Worm (Caenorhabditis elegans) whole organism, L2 larva: Measurements from ENCODE around the gene mks-3.
A peak's percentile ranks its signal among the peaks of the same experiment; 100 is the strongest.

ENCODE experiments used
- C34F6.9 ChIP-seq: fragments of 150-350 bp; optimal IDR thresholded peaks from 2 replicates; lab custom pipeline; 2014; ENCODE audit warnings: missing biosample characterization, missing genetic modification characterization
- F13H6.1 ChIP-seq: sonication (generic microtip); optimal IDR thresholded peaks from 2 replicates; lab custom pipeline; 2016; ENCODE audit warnings: missing genetic modification characterization, missing compliant biosample characterization
- R02D3.7 ChIP-seq: fragments of 150-350 bp; optimal IDR thresholded peaks from 2 replicates; lab custom pipeline; 2014; ENCODE audit warnings: missing biosample characterization, missing genetic modification characterization
- Y55F3AM.14 ChIP-seq: fragments of 200-800 bp; sonication (Bioruptor generic); optimal IDR thresholded peaks from 2 replicates; lab custom pipeline; 2018; ENCODE audit warnings: mild to moderate bottlenecking, missing genetic modification characterization, missing compliant biosample characterization
- alr-1 ChIP-seq: fragments of 150-350 bp; optimal IDR thresholded peaks from 2 replicates; lab custom pipeline; 2014; ENCODE audit warnings: missing biosample characterization, missing genetic modification characterization
- aly-2 ChIP-seq: fragments of 150-350 bp; optimal IDR thresholded peaks from 2 replicates; lab custom pipeline; 2014; ENCODE audit warnings: missing biosample characterization, missing genetic modification characterization
- ama-1 ChIP-seq: fragments of 150-350 bp; optimal IDR thresholded peaks from 2 replicates; lab custom pipeline; 2018; ENCODE audit warnings: inconsistent platforms
- blmp-1 ChIP-seq: sonication (generic microtip); optimal IDR thresholded peaks from 2 replicates; lab custom pipeline; 2017; ENCODE audit warnings: missing genetic modification characterization, mild to moderate bottlenecking, missing compliant biosample characterization, antibody characterized with exemption, moderate library complexity; ENCODE audit not compliant: insufficient read depth
- ceh-16 ChIP-seq: fragments of 150-350 bp; optimal IDR thresholded peaks from 2 replicates; lab custom pipeline; 2014; ENCODE audit warnings: missing biosample characterization, missing genetic modification characterization
- ceh-82 ChIP-seq: fragments of 150-350 bp; optimal IDR thresholded peaks from 2 replicates; lab custom pipeline; 2014; ENCODE audit warnings: missing biosample characterization, missing genetic modification characterization
- crh-2 ChIP-seq: sonication (generic microtip); optimal IDR thresholded peaks from 2 replicates; lab custom pipeline; 2017; ENCODE audit warnings: missing biosample characterization, missing genetic modification characterization
- dmd-4 ChIP-seq: sonication (generic microtip); optimal IDR thresholded peaks from 2 replicates; lab custom pipeline; 2017; ENCODE audit warnings: missing biosample characterization, missing genetic modification characterization
- egl-27 ChIP-seq: sonication (generic microtip); optimal IDR thresholded peaks from 3 replicates; lab custom pipeline; 2017; ENCODE audit warnings: missing biosample characterization, missing genetic modification reagents, missing genetic modification characterization
- elt-1 ChIP-seq: fragments of 150-350 bp; optimal IDR thresholded peaks from 2 replicates; lab custom pipeline; 2014; ENCODE audit warnings: missing biosample characterization, missing genetic modification characterization
- elt-3 ChIP-seq: sonication (generic microtip); optimal IDR thresholded peaks from 2 replicates; lab custom pipeline; 2017; ENCODE audit warnings: missing biosample characterization, missing genetic modification characterization
- fos-1 ChIP-seq: fragments of 150-350 bp; optimal IDR thresholded peaks from 2 replicates; lab custom pipeline; 2014; ENCODE audit warnings: missing biosample characterization, missing genetic modification characterization
- gmeb-1 ChIP-seq: fragments of 150-350 bp; optimal IDR thresholded peaks from 2 replicates; lab custom pipeline; 2014; ENCODE audit warnings: missing biosample characterization, missing genetic modification characterization
- lin-11 ChIP-seq: fragments of 150-350 bp; sonication (generic microtip); optimal IDR thresholded peaks from 2 replicates; lab custom pipeline; 2014; ENCODE audit warnings: missing biosample characterization, missing genetic modification characterization, inconsistent platforms, mixed read lengths
- lin-13 ChIP-seq: fragments of 150-350 bp; optimal IDR thresholded peaks from 2 replicates; lab custom pipeline; 2014; ENCODE audit warnings: missing biosample characterization, missing genetic modification reagents, missing genetic modification characterization
- lin-39 ChIP-seq: fragments of 150-350 bp; optimal IDR thresholded peaks from 2 replicates; lab custom pipeline; 2014; ENCODE audit warnings: missing biosample characterization, missing genetic modification reagents, missing genetic modification characterization
- mbf-1 ChIP-seq: sonication (generic microtip); optimal IDR thresholded peaks from 2 replicates; lab custom pipeline; 2017; ENCODE audit warnings: missing biosample characterization, missing genetic modification characterization
- mdl-1 ChIP-seq, 2 experiments: fragments of 150-350 bp in 1 of 2; sonication (generic microtip) in 1 of 2; optimal IDR thresholded peaks; 2 replicates each; lab custom pipeline; 2017; ENCODE audit warnings: missing biosample characterization in 2 of 2, missing genetic modification characterization in 2 of 2
- nhr-11 ChIP-seq: fragments of 150-350 bp; optimal IDR thresholded peaks from 2 replicates; lab custom pipeline; 2014; ENCODE audit warnings: missing biosample characterization, missing genetic modification characterization
- nhr-12 ChIP-seq: fragments of 150-350 bp; optimal IDR thresholded peaks from 2 replicates; lab custom pipeline; 2014; ENCODE audit warnings: missing biosample characterization, missing genetic modification characterization
- nhr-129 ChIP-seq: fragments of 150-350 bp; optimal IDR thresholded peaks from 2 replicates; lab custom pipeline; 2014; ENCODE audit warnings: missing biosample characterization, missing genetic modification characterization
- nhr-21 ChIP-seq: fragments of 150-350 bp; optimal IDR thresholded peaks from 2 replicates; lab custom pipeline; 2014; ENCODE audit warnings: missing biosample characterization, missing genetic modification characterization
- nhr-23 ChIP-seq: fragments of 150-350 bp; optimal IDR thresholded peaks from 2 replicates; lab custom pipeline; 2014; ENCODE audit warnings: missing biosample characterization, missing genetic modification reagents, missing genetic modification characterization
- nhr-237 ChIP-seq: fragments of 150-350 bp; optimal IDR thresholded peaks from 2 replicates; lab custom pipeline; 2014; ENCODE audit warnings: missing biosample characterization, missing genetic modification characterization
- nhr-25 ChIP-seq: fragments of 150-350 bp; sonication (generic microtip); optimal IDR thresholded peaks from 3 replicates; lab custom pipeline; 2014; ENCODE audit warnings: missing biosample characterization, missing genetic modification characterization
- nhr-6 ChIP-seq: fragments of 150-350 bp; optimal IDR thresholded peaks from 2 replicates; lab custom pipeline; 2014; ENCODE audit warnings: missing biosample characterization, missing genetic modification characterization
- nhr-77 ChIP-seq: fragments of 150-350 bp; optimal IDR thresholded peaks from 2 replicates; lab custom pipeline; 2014; ENCODE audit warnings: missing biosample characterization, missing genetic modification characterization
- peb-1 ChIP-seq: fragments of 150-350 bp; optimal IDR thresholded peaks from 2 replicates; lab custom pipeline; 2014; ENCODE audit warnings: missing biosample characterization, missing genetic modification characterization
- sem-4 ChIP-seq: fragments of 150-350 bp; optimal IDR thresholded peaks from 2 replicates; lab custom pipeline; 2014; ENCODE audit warnings: missing biosample characterization, missing genetic modification reagents, missing genetic modification characterization
- sma-3 ChIP-seq: sonication (generic microtip); optimal IDR thresholded peaks from 2 replicates; lab custom pipeline; 2016; ENCODE audit warnings: missing genetic modification reagents, missing genetic modification characterization, missing compliant biosample characterization
- sma-9 ChIP-seq, 2 experiments: fragments of 150-350 bp in 1 of 2; sonication (generic microtip) in 1 of 2; optimal IDR thresholded peaks; 2 replicates each; lab custom pipeline; 2014 to 2016; ENCODE audit warnings: missing genetic modification characterization in 2 of 2, mild to moderate bottlenecking in 1 of 2, missing biosample characterization in 1 of 2, missing compliant biosample characterization in 1 of 2, missing genetic modification reagents in 1 of 2, moderate library complexity in 1 of 2
- snpc-4 ChIP-seq: fragments of 150-350 bp; optimal IDR thresholded peaks from 2 replicates; lab custom pipeline; 2014; ENCODE audit warnings: missing biosample characterization, missing genetic modification characterization
- unc-39 ChIP-seq: fragments of 150-350 bp; optimal IDR thresholded peaks from 2 replicates; lab custom pipeline; 2014; ENCODE audit warnings: missing biosample characterization, missing genetic modification characterization
- unc-55 ChIP-seq: fragments of 150-350 bp; sonication (generic microtip); optimal IDR thresholded peaks from 3 replicates; lab custom pipeline; 2014; ENCODE audit warnings: missing biosample characterization, missing genetic modification reagents, missing genetic modification characterization
- unc-62 ChIP-seq: fragments of 150-350 bp; optimal IDR thresholded peaks from 2 replicates; lab custom pipeline; 2014; ENCODE audit warnings: missing biosample characterization, missing genetic modification reagents, missing genetic modification characterization
- zag-1 ChIP-seq: fragments of 150-350 bp; optimal IDR thresholded peaks from 2 replicates; lab custom pipeline; 2014; ENCODE audit warnings: missing biosample characterization, missing genetic modification characterization
- ztf-1 ChIP-seq: fragments of 200-800 bp; sonication (Bioruptor generic); conservative IDR thresholded peaks from 2 replicates; pipeline ENCODE4 v1.3.6; 2022; ENCODE audit warnings: missing genetic modification characterization, missing compliant biosample characterization
- ztf-11 ChIP-seq: sonication (generic microtip); optimal IDR thresholded peaks from 2 replicates; lab custom pipeline; 2017; ENCODE audit warnings: missing biosample characterization, missing genetic modification characterization
- ztf-4 ChIP-seq: fragments of 150-350 bp; optimal IDR thresholded peaks from 2 replicates; lab custom pipeline; 2014; ENCODE audit warnings: missing biosample characterization, missing genetic modification characterization

Gene mks-3

ce11 chrII:7545364-7545763, 38.1 kb downstream of the mks-3 start:
- TF ChIP-seq zag-1 (tag; lab: Kevin White, UChicago) (no peak), nhr-21 (tag; lab: Kevin White, UChicago) (peak; percentile 74), ama-1 (lab: Kevin White, UChicago) (peak; percentile 74), unc-55 (GFP tag; lab: Kevin White, UChicago) (peak; percentile 35), blmp-1 (tag; lab: Kevin White, UChicago) (peak; percentile 5), F13H6.1 (tag; lab: Kevin White, UChicago) (no peak), fos-1 (tag; lab: Kevin White, UChicago) (peak; percentile 7), nhr-25 (no peak)
- TF ChIP-seq, all 48 proteins: peak for 5

- TF ChIP-seq crh-2 (no peak), nhr-25 (no peak), ztf-4 (no peak), unc-62 (GFP tag; lab: Kevin White, UChicago) (no peak), nhr-129 (no peak), mdl-1 (tag; optimal IDR thresholded peaks at IDR 0.05; lab: Kevin White, UChicago) (no peak), unc-55 (GFP tag; lab: Kevin White, UChicago) (no peak), R02D3.7 (no peak)
Measured at ce11 chrII:7544782-7545181, 38.7 kb downstream of the mks-3 start.

- TF ChIP-seq sem-4 (tag; lab: Kevin White, UChicago): no peak
- no peak for TF ChIP-seq lin-39 (tag; lab: Kevin White, UChicago)
- TF ChIP-seq crh-2: no peak
- no peak for TF ChIP-seq nhr-77
- no peak for TF ChIP-seq sma-3 (GFP tag; lab: Kevin White, UChicago)
- TF ChIP-seq sma-9 (GFP tag; optimal IDR thresholded peaks at IDR 0.05; lab: Kevin White, UChicago): no peak
- no peak for TF ChIP-seq sma-9 (tag; optimal IDR thresholded peaks at IDR 0.05; lab: Kevin White, UChicago)
- no peak for TF ChIP-seq nhr-129
Measured at ce11 chrII:7543808-7544207, 39.6 kb downstream of the mks-3 start, which contains the start of gene rol-8. TSS of gene rol-8 (plus strand) at chrII:7544108.

ce11 chrII:7542952-7543351, 40.5 kb downstream of the mks-3 start:
- TF ChIP-seq lin-13 (GFP tag; lab: Kevin White, UChicago): no peak
- TF ChIP-seq ztf-1: no peak
- no peak for TF ChIP-seq mdl-1 (tag; optimal IDR thresholded peaks at IDR 0.05; lab: Kevin White, UChicago)
- TF ChIP-seq mbf-1 (tag; lab: Kevin White, UChicago): no peak
- TF ChIP-seq nhr-237 (tag; lab: Kevin White, UChicago): no peak
- no peak for TF ChIP-seq ceh-16
- TF ChIP-seq nhr-6 (tag; lab: Kevin White, UChicago): no peak
- TF ChIP-seq blmp-1 (tag; lab: Kevin White, UChicago): no peak
- no peak for TF ChIP-seq elt-3 (tag; lab: Kevin White, UChicago)
- no peak for TF ChIP-seq snpc-4 (tag; lab: Kevin White, UChicago)
- TF ChIP-seq nhr-12 (tag; lab: Kevin White, UChicago): no peak
- no peak for TF ChIP-seq ztf-11
- TF ChIP-seq elt-1 (tag; lab: Kevin White, UChicago): no peak
- no peak for TF ChIP-seq peb-1
- TF ChIP-seq Y55F3AM.14: no peak
- TF ChIP-seq nhr-11 (tag; lab: Kevin White, UChicago): no peak
- TF ChIP-seq, all 48 proteins: peak for 0

ce11 chrII:7537603-7538230, 45.7 kb downstream of the mks-3 start, which contains the start of gene nfi-1:
TSS of gene nfi-1 (plus strand) at chrII:7538180.
- peak; percentile 27 for TF ChIP-seq gmeb-1 (tag; lab: Kevin White, UChicago)
- TF ChIP-seq alr-1 (tag; lab: Kevin White, UChicago): no peak
- TF ChIP-seq dmd-4: no peak
- peak; percentile 59 for TF ChIP-seq unc-55 (GFP tag; lab: Kevin White, UChicago)
- TF ChIP-seq nhr-23 (tag; lab: Kevin White, UChicago): no peak
- TF ChIP-seq unc-39 (tag; lab: Kevin White, UChicago): no peak
- TF ChIP-seq sem-4 (tag; lab: Kevin White, UChicago): no peak
- no peak for TF ChIP-seq mdl-1 (tag; optimal IDR thresholded peaks at IDR 0.05; lab: Kevin White, UChicago)
- no peak for TF ChIP-seq nhr-21 (tag; lab: Kevin White, UChicago)
- TF ChIP-seq egl-27 (tag; lab: Kevin White, UChicago): no peak
- TF ChIP-seq nhr-25: no peak
- no peak for TF ChIP-seq blmp-1 (tag; lab: Kevin White, UChicago)
- peak; percentile 70 for TF ChIP-seq C34F6.9
- TF ChIP-seq F13H6.1 (tag; lab: Kevin White, UChicago): no peak
- TF ChIP-seq snpc-4 (tag; lab: Kevin White, UChicago): no peak
- no peak for TF ChIP-seq lin-39 (tag; lab: Kevin White, UChicago)
- TF ChIP-seq mbf-1 (tag; lab: Kevin White, UChicago): no peak
- peak; percentile 18 for TF ChIP-seq sma-3 (GFP tag; lab: Kevin White, UChicago)
- peak; percentile 36 for TF ChIP-seq crh-2
- no peak for TF ChIP-seq nhr-6 (tag; lab: Kevin White, UChicago)
- no peak for TF ChIP-seq nhr-237 (tag; lab: Kevin White, UChicago)
- no peak for TF ChIP-seq ztf-4
- no peak for TF ChIP-seq aly-2
- no peak for TF ChIP-seq R02D3.7
- no peak for TF ChIP-seq elt-3 (tag; lab: Kevin White, UChicago)
- no peak for TF ChIP-seq ceh-82 (tag; lab: Kevin White, UChicago)
- TF ChIP-seq zag-1 (tag; lab: Kevin White, UChicago): no peak
- TF ChIP-seq lin-11 (tag; lab: Kevin White, UChicago): no peak
